Fruit fly (Drosophila melanogaster) whole organism, embryonic: ENCODE data around the gene vih.
A peak's percentile ranks its signal among the peaks of the same experiment; 100 is the strongest.

Experiments used
- Abd-B ChIP-seq: fragments of 200-800 bp; sonication (Bioruptor generic); optimal IDR thresholded peaks from 2 replicates; lab custom pipeline; 2018; ENCODE audit warnings: missing biosample characterization, mild to moderate bottlenecking, missing genetic modification characterization, moderate library complexity
- Asciz ChIP-seq: fragments of 200-800 bp; sonication (Bioruptor generic); optimal IDR thresholded peaks from 2 replicates; lab custom pipeline; 2017; ENCODE audit warnings: missing biosample characterization, mild to moderate bottlenecking, missing genetic modification characterization, missing genetic modification reagents
- CG10274 ChIP-seq: fragments of 200-800 bp; sonication (Bioruptor generic); optimal IDR thresholded peaks from 3 replicates; lab custom pipeline; 2017; ENCODE audit warnings: missing biosample characterization, mild to moderate bottlenecking, missing genetic modification characterization
- CG10431 ChIP-seq: fragments of 200-800 bp; sonication (Bioruptor generic); optimal IDR thresholded peaks from 3 replicates; lab custom pipeline; 2018; ENCODE audit warnings: missing biosample characterization, mild to moderate bottlenecking, missing genetic modification characterization
- CG13287 ChIP-seq: fragments of 200-800 bp; sonication (Bioruptor generic); IDR thresholded peaks from 2 replicates; pipeline ENCODE4 v1.3.6; 2022; ENCODE audit warnings: missing biosample characterization, missing genetic modification characterization; ENCODE audit not compliant: partially characterized antibody
- CG13775 ChIP-seq: fragments of 200-800 bp; sonication (Bioruptor generic); optimal IDR thresholded peaks from 3 replicates; lab custom pipeline; 2017; ENCODE audit warnings: missing biosample characterization, mild to moderate bottlenecking, missing genetic modification characterization
- CG15479 ChIP-seq: fragments of 200-800 bp; sonication (Bioruptor generic); optimal IDR thresholded peaks from 3 replicates; lab custom pipeline; 2019; ENCODE audit warnings: missing biosample characterization, mild to moderate bottlenecking, missing genetic modification characterization, moderate library complexity
- CG15514 ChIP-seq: fragments of 200-800 bp; sonication (Bioruptor generic); optimal IDR thresholded peaks from 3 replicates; lab custom pipeline; 2017; ENCODE audit warnings: missing biosample characterization, missing genetic modification characterization, mild to moderate bottlenecking, moderate library complexity, missing genetic modification reagents
- CG17361 ChIP-seq: fragments of 200-800 bp; sonication (Bioruptor generic); IDR thresholded peaks from 3 replicates; pipeline ENCODE4 v1.3.6; 2022; ENCODE audit warnings: missing biosample characterization, missing genetic modification characterization
- CG17385 ChIP-seq: fragments of 200-800 bp; sonication (Bioruptor generic); optimal IDR thresholded peaks from 3 replicates; lab custom pipeline; 2018; ENCODE audit warnings: missing biosample characterization, mild to moderate bottlenecking, missing genetic modification characterization
- CG18764 ChIP-seq: fragments of 200-800 bp; sonication (Bioruptor generic); optimal IDR thresholded peaks from 3 replicates; lab custom pipeline; 2016; ENCODE audit warnings: missing biosample characterization, missing genetic modification characterization
- CG2120 ChIP-seq: fragments of 200-800 bp; sonication (Bioruptor generic); optimal IDR thresholded peaks from 3 replicates; lab custom pipeline; 2016; ENCODE audit warnings: missing biosample characterization, missing genetic modification characterization
- CG31441 ChIP-seq: fragments of 200-800 bp; sonication (Bioruptor generic); IDR thresholded peaks from 2 replicates; pipeline ENCODE4 v1.3.6; 2022; ENCODE audit warnings: missing biosample characterization, missing genetic modification characterization
- CG32767 ChIP-seq: fragments of 200-800 bp; sonication (Bioruptor generic); IDR thresholded peaks from 2 replicates; pipeline ENCODE4 v1.3.6; 2022; ENCODE audit warnings: missing biosample characterization, missing genetic modification characterization
- CG34422 ChIP-seq: fragments of 200-800 bp; sonication (Bioruptor generic); IDR thresholded peaks from 3 replicates; pipeline ENCODE4 v1.3.6; 2022; ENCODE audit warnings: missing biosample characterization, missing genetic modification characterization
- CG8290 ChIP-seq, 3 experiments: fragments of 200-800 bp; sonication (Bioruptor generic); optimal IDR thresholded peaks; 2 replicates each; lab custom pipeline; 2016 to 2019; ENCODE audit warnings: missing biosample characterization in 3 of 3, missing genetic modification characterization in 3 of 3, mild to moderate bottlenecking in 2 of 3, moderate library complexity in 1 of 3
- CG8388 ChIP-seq: fragments of 200-800 bp; sonication (Bioruptor generic); optimal IDR thresholded peaks from 2 replicates; lab custom pipeline; 2019; ENCODE audit warnings: missing biosample characterization, mild to moderate bottlenecking, missing genetic modification characterization, moderate library complexity
- CG8924 ChIP-seq: fragments of 200-800 bp; optimal IDR thresholded peaks from 3 replicates; lab custom pipeline; 2019; ENCODE audit warnings: missing biosample characterization, mild to moderate bottlenecking, missing genetic modification characterization, moderate library complexity
- CG9797 ChIP-seq: fragments of 200-800 bp; sonication (Bioruptor generic); optimal IDR thresholded peaks from 3 replicates; lab custom pipeline; 2018; ENCODE audit warnings: missing biosample characterization, mild to moderate bottlenecking, missing genetic modification characterization
- Dll ChIP-seq: fragments of 200-800 bp; sonication (Bioruptor generic); IDR thresholded peaks from 4 replicates; pipeline ENCODE4 v1.3.6; 2022; ENCODE audit warnings: missing biosample characterization, missing genetic modification characterization; ENCODE audit not compliant: partially characterized antibody
- Ets65A ChIP-seq: fragments of 200-800 bp; sonication (Bioruptor generic); peaks from one replicate; lab custom pipeline; 2016; ENCODE audit warnings: missing biosample characterization, missing genetic modification characterization
- GATAe ChIP-seq: fragments of 200-800 bp; sonication (Bioruptor generic); conservative IDR thresholded peaks from 2 replicates; pipeline ENCODE4 v1.3.6; 2022; ENCODE audit warnings: missing biosample characterization, missing genetic modification characterization
- HLH4C ChIP-seq: fragments of 200-800 bp; sonication (Bioruptor generic); IDR thresholded peaks from 3 replicates; pipeline ENCODE4 v1.3.6; 2022; ENCODE audit warnings: missing biosample characterization, missing genetic modification characterization; ENCODE audit not compliant: partially characterized antibody
- HmgZ ChIP-seq: fragments of 200-800 bp; sonication (Bioruptor generic); optimal IDR thresholded peaks from 2 replicates; lab custom pipeline; 2018; ENCODE audit warnings: missing biosample characterization, mild to moderate bottlenecking, missing genetic modification characterization
- Hsf ChIP-seq: fragments of 200-800 bp; sonication (Bioruptor generic); optimal IDR thresholded peaks from 3 replicates; lab custom pipeline; 2016; ENCODE audit warnings: missing biosample characterization, missing genetic modification characterization
- Lhr ChIP-seq: fragments of 200-800 bp; sonication (Bioruptor generic); optimal IDR thresholded peaks from 3 replicates; lab custom pipeline; 2017; ENCODE audit warnings: mild to moderate bottlenecking, missing biosample characterization, missing genetic modification reagents, missing genetic modification characterization
- Vsx1 ChIP-seq: fragments of 200-800 bp; sonication (Bioruptor generic); optimal IDR thresholded peaks from 2 replicates; lab custom pipeline; 2017; ENCODE audit warnings: missing biosample characterization, mild to moderate bottlenecking, missing genetic modification characterization, missing genetic modification reagents
- Xbp1 ChIP-seq: fragments of 200-800 bp; sonication (Bioruptor generic); optimal IDR thresholded peaks from 3 replicates; lab custom pipeline; 2016; ENCODE audit warnings: missing biosample characterization, mild to moderate bottlenecking, missing genetic modification characterization
- bbx ChIP-seq: fragments of 200-800 bp; sonication (Bioruptor generic); IDR thresholded peaks from 2 replicates; pipeline ENCODE4 v1.3.6; 2022; ENCODE audit warnings: missing biosample characterization, missing genetic modification characterization; ENCODE audit not compliant: partially characterized antibody
- btn ChIP-seq: fragments of 200-800 bp; sonication (Bioruptor generic); optimal IDR thresholded peaks from 2 replicates; lab custom pipeline; 2016; ENCODE audit warnings: missing biosample characterization, missing genetic modification characterization
- corto ChIP-seq: fragments of 200-800 bp; sonication (Bioruptor generic); optimal IDR thresholded peaks from 2 replicates; lab custom pipeline; 2016; ENCODE audit warnings: missing biosample characterization, mild to moderate bottlenecking, missing genetic modification characterization, moderate library complexity
- dysf ChIP-seq: fragments of 200-800 bp; sonication (Bioruptor generic); IDR thresholded peaks from 3 replicates; pipeline ENCODE4 v1.3.6; 2022; ENCODE audit warnings: missing biosample characterization, missing genetic modification characterization
- emc ChIP-seq: fragments of 200-800 bp; sonication (Bioruptor generic); optimal IDR thresholded peaks from 2 replicates; lab custom pipeline; 2016; ENCODE audit warnings: missing biosample characterization, missing genetic modification characterization
- gcm ChIP-seq: fragments of 200-800 bp; sonication (Bioruptor generic); optimal IDR thresholded peaks from 2 replicates; lab custom pipeline; 2019; ENCODE audit warnings: missing biosample characterization, mild to moderate bottlenecking, missing genetic modification characterization, moderate library complexity
- inv ChIP-seq: fragments of 200-800 bp; sonication (Bioruptor generic); IDR thresholded peaks from 2 replicates; pipeline ENCODE4 v1.3.6; 2022; ENCODE audit warnings: missing biosample characterization, missing genetic modification characterization; ENCODE audit not compliant: partially characterized antibody
- klu ChIP-seq: fragments of 200-800 bp; sonication (Bioruptor generic); IDR thresholded peaks from 2 replicates; pipeline ENCODE4 v1.3.6; 2022; ENCODE audit warnings: missing biosample characterization, missing genetic modification characterization
- lilli ChIP-seq: fragments of 200-800 bp; sonication (Bioruptor generic); optimal IDR thresholded peaks from 3 replicates; lab custom pipeline; 2016; ENCODE audit warnings: missing biosample characterization, missing genetic modification characterization
- lov ChIP-seq, 2 experiments: fragments of 200-800 bp in 1 of 2; fragments of >200 bp in 1 of 2; sonication (Bioruptor generic) in 1 of 2; IDR thresholded peaks in 1 of 2; optimal IDR thresholded peaks in 1 of 2; 2 replicates in 1 of 2; 3 replicates in 1 of 2; pipeline versions ENCODE4 v1.3.6 to Lab custom; 2017 to 2022; ENCODE audit warnings: missing biosample characterization in 1 of 2, missing genetic modification characterization in 1 of 2
- nmo ChIP-seq: fragments of 200-800 bp; sonication (Bioruptor generic); optimal IDR thresholded peaks from 2 replicates; lab custom pipeline; 2018; ENCODE audit warnings: missing biosample characterization, mild to moderate bottlenecking, missing genetic modification characterization, moderate library complexity
- nom ChIP-seq: fragments of 200-800 bp; sonication (Bioruptor generic); optimal IDR thresholded peaks from 2 replicates; lab custom pipeline; 2017; ENCODE audit warnings: missing biosample characterization, missing genetic modification characterization, mild to moderate bottlenecking, moderate library complexity, missing genetic modification reagents
- pros ChIP-seq: fragments of 200-800 bp; sonication (Bioruptor generic); optimal IDR thresholded peaks from 3 replicates; lab custom pipeline; 2019; ENCODE audit warnings: missing biosample characterization, mild to moderate bottlenecking, missing genetic modification characterization, moderate library complexity
- sob ChIP-seq: fragments of 200-800 bp; sonication (Bioruptor generic); IDR thresholded peaks from 2 replicates; pipeline ENCODE4 v1.3.6; 2022; ENCODE audit warnings: missing biosample characterization, missing genetic modification characterization
- sr ChIP-seq: fragments of 200-800 bp; sonication (Bioruptor generic); IDR thresholded peaks from 3 replicates; pipeline ENCODE4 v1.3.6; 2022; ENCODE audit warnings: missing biosample characterization, missing genetic modification characterization
- ssp ChIP-seq: fragments of 200-800 bp; sonication (Bioruptor generic); IDR thresholded peaks from 2 replicates; pipeline ENCODE4 v1.3.6; 2022; ENCODE audit warnings: missing biosample characterization, missing genetic modification characterization
- sug ChIP-seq: fragments of 200-800 bp; optimal IDR thresholded peaks from 2 replicates; lab custom pipeline; 2019; ENCODE audit warnings: missing biosample characterization, mild to moderate bottlenecking, missing genetic modification characterization, moderate library complexity
- tap ChIP-seq: fragments of 200-800 bp; optimal IDR thresholded peaks from 3 replicates; lab custom pipeline; 2019; ENCODE audit warnings: missing biosample characterization, mild to moderate bottlenecking, missing genetic modification characterization, moderate library complexity
- tin ChIP-seq: fragments of 200-800 bp; sonication (Bioruptor generic); optimal IDR thresholded peaks from 3 replicates; lab custom pipeline; 2016; ENCODE audit warnings: missing biosample characterization, missing genetic modification characterization
- tup ChIP-seq: fragments of 200-800 bp; sonication (Bioruptor generic); optimal IDR thresholded peaks from 2 replicates; lab custom pipeline; 2016; ENCODE audit warnings: missing biosample characterization, mild to moderate bottlenecking, missing genetic modification characterization, moderate library complexity
- tx ChIP-seq: fragments of 200-800 bp; sonication (Bioruptor generic); optimal IDR thresholded peaks from 2 replicates; lab custom pipeline; 2016; ENCODE audit warnings: missing biosample characterization, missing genetic modification characterization

The vih gene

dm6 chr3L:12501249-12501648 lies 2.8 kb upstream of the vih start, which contains the start of the genes CG10638 and CG10681:
Gene CG10638 (minus strand): TSS chr3L:12501311.
Gene CG10681 (plus strand): TSS chr3L:12501513.
- TF ChIP-seq CG34422 (peak; percentile 55; the same call in 1 of the 3 replicates), CG13287 (GFP tag; lab: Robert Waterston, UW) (peak; percentile 65), lov (optimal IDR thresholded peaks at IDR 0.05; lab: Kevin White, UChicago) (no peak), lov (GFP tag; IDR thresholded peaks at IDR 0.05; lab: Robert Waterston, UW) (no peak), tin (GFP tag; lab: Kevin White, UChicago) (peak; percentile 43), ssp (GFP tag; lab: Robert Waterston, UW) (no peak), Ets65A (GFP tag; lab: Kevin White, UChicago) (peak; percentile 79), sob (GFP tag; lab: Robert Waterston, UW) (peak; percentile 37; the same call in 1 of the 2 replicates), CG17385 (peak; percentile 41), CG32767 (GFP tag; lab: Robert Waterston, UW) (no peak), tap (tag; lab: Kevin White, UChicago) (peak; percentile 28), CG18764 (GFP tag; lab: Kevin White, UChicago) (peak; percentile 22), Vsx1 (peak; percentile 56), bbx (GFP tag; lab: Robert Waterston, UW) (no peak), sug (tag; lab: Kevin White, UChicago) (peak; percentile 40), gcm (GFP tag; lab: Kevin White, UChicago) (peak; percentile 59), nmo (GFP tag; lab: Kevin White, UChicago) (peak; percentile 55), inv (GFP tag; lab: Robert Waterston, UW) (no peak), CG15479 (GFP tag; lab: Kevin White, UChicago) (no peak), tx (GFP tag; lab: Kevin White, UChicago) (peak; percentile 17), klu (GFP tag; lab: Robert Waterston, UW) (no peak), Lhr (GFP tag; lab: Kevin White, UChicago) (peak; percentile 45), GATAe (GFP tag; lab: Robert Waterston, UW) (no peak), sr (GFP tag; lab: Robert Waterston, UW) (no peak), Hsf (GFP tag; lab: Kevin White, UChicago) (peak; percentile 46), Xbp1 (GFP tag; lab: Kevin White, UChicago) (peak; percentile 55), pros (GFP tag; lab: Kevin White, UChicago) (no peak), CG17361 (0 out of 3 replicates have a peak, but pooled peaks have one; percentile 43), CG9797 (GFP tag; lab: Kevin White, UChicago) (peak; percentile 73), dysf (no peak), CG8290 (GFP tag; optimal IDR thresholded peaks at IDR 0.05; lab: Kevin White, UChicago) (peak; percentile 71), CG8290 (tag; optimal IDR thresholded peaks at IDR 0.05; lab: Kevin White, UChicago) (no peak), CG31441 (GFP tag; lab: Robert Waterston, UW) (peak; percentile 50), Dll (GFP tag; lab: Robert Waterston, UW) (0 out of 4 replicates have a peak, but pooled peaks have one; percentile 11), corto (GFP tag; lab: Kevin White, UChicago) (no peak), Asciz (GFP tag; lab: Kevin White, UChicago) (peak; percentile 24), emc (GFP tag; lab: Kevin White, UChicago) (no peak), CG10431 (GFP tag; lab: Kevin White, UChicago) (peak; percentile 34), CG8388 (peak; percentile 27), btn (GFP tag; lab: Kevin White, UChicago) (no peak), lilli (GFP tag; lab: Kevin White, UChicago) (peak; percentile 61), Abd-B (GFP tag; lab: Kevin White, UChicago) (no peak), tup (no peak), CG10274 (no peak), CG13775 (GFP tag; lab: Kevin White, UChicago) (peak; percentile 45), CG2120 (GFP tag; lab: Kevin White, UChicago) (peak; percentile 66), CG8924 (tag; lab: Kevin White, UChicago) (peak; percentile 49), CG15514 (GFP tag; lab: Kevin White, UChicago) (peak; percentile 74), HmgZ (tag; lab: Kevin White, UChicago) (peak; percentile 62), HLH4C (GFP tag; lab: Robert Waterston, UW) (no peak), nom (peak; percentile 30)
